Fruit fly (Drosophila melanogaster) whole organism, embryonic: ENCODE results near the gene CG14120.

Source experiments
- Bdp1 ChIP-seq: fragments of 200-800 bp; sonication (Bioruptor generic); optimal IDR thresholded peaks from 3 replicates; lab custom pipeline; 2016; ENCODE audit warnings: missing biosample characterization, missing genetic modification characterization
- CG10209 ChIP-seq: fragments of 200-800 bp; sonication (Bioruptor generic); optimal IDR thresholded peaks from 3 replicates; lab custom pipeline; 2017; ENCODE audit warnings: missing biosample characterization, mild to moderate bottlenecking, missing genetic modification characterization, missing genetic modification reagents
- CG10366 ChIP-seq: fragments of 200-800 bp; sonication (Bioruptor generic); IDR thresholded peaks from 2 replicates; pipeline ENCODE4 v1.3.6; 2022; ENCODE audit warnings: missing biosample characterization, missing genetic modification characterization
- CG11560 ChIP-seq: fragments of 200-800 bp; sonication (Bioruptor generic); IDR thresholded peaks from 3 replicates; pipeline ENCODE4 v1.3.6; 2022; ENCODE audit warnings: missing biosample characterization, missing genetic modification characterization
- CG13624 ChIP-seq: fragments of 200-800 bp; sonication (Bioruptor generic); optimal IDR thresholded peaks from 2 replicates; lab custom pipeline; 2016; ENCODE audit warnings: missing biosample characterization, missing genetic modification characterization
- CG16863 ChIP-seq: fragments of 200-800 bp; sonication (Bioruptor generic); optimal IDR thresholded peaks from 3 replicates; lab custom pipeline; 2016; ENCODE audit warnings: missing biosample characterization, missing genetic modification characterization
- CG2875 ChIP-seq: fragments of 200-800 bp; sonication (Bioruptor generic); optimal IDR thresholded peaks from 2 replicates; lab custom pipeline; 2017; ENCODE audit warnings: missing biosample characterization, mild to moderate bottlenecking, missing genetic modification characterization, missing genetic modification reagents
- CG34376 ChIP-seq: fragments of 200-800 bp; sonication (Bioruptor generic); optimal IDR thresholded peaks from 2 replicates; lab custom pipeline; 2018; ENCODE audit warnings: missing biosample characterization, mild to moderate bottlenecking, missing genetic modification characterization
- CG4360 ChIP-seq: fragments of 200-800 bp; sonication (Bioruptor generic); IDR thresholded peaks from 2 replicates; pipeline ENCODE4 v1.3.6; 2022; ENCODE audit warnings: missing biosample characterization, missing genetic modification characterization
- CG4424 ChIP-seq: fragments of 200-800 bp; sonication (Bioruptor generic); optimal IDR thresholded peaks from 3 replicates; lab custom pipeline; 2016; ENCODE audit warnings: missing biosample characterization, missing genetic modification characterization
- CG6654 ChIP-seq: fragments of 200-800 bp; sonication (Bioruptor generic); optimal IDR thresholded peaks from 2 replicates; lab custom pipeline; 2017; ENCODE audit warnings: missing biosample characterization, mild to moderate bottlenecking, missing genetic modification characterization
- CG7556 ChIP-seq: fragments of 200-800 bp; sonication (Bioruptor generic); optimal IDR thresholded peaks from 2 replicates; lab custom pipeline; 2017; ENCODE audit warnings: missing biosample characterization, mild to moderate bottlenecking, missing genetic modification characterization
- CG7839 ChIP-seq: fragments of 200-800 bp; sonication (Bioruptor generic); optimal IDR thresholded peaks from 3 replicates; lab custom pipeline; 2018; ENCODE audit warnings: missing biosample characterization, mild to moderate bottlenecking, missing genetic modification characterization, moderate library complexity
- CG7928 ChIP-seq: fragments of 200-800 bp; sonication (Bioruptor generic); optimal IDR thresholded peaks from 2 replicates; lab custom pipeline; 2017; ENCODE audit warnings: missing biosample characterization, mild to moderate bottlenecking, missing genetic modification characterization
- CG8290 ChIP-seq, 3 experiments: fragments of 200-800 bp; sonication (Bioruptor generic); optimal IDR thresholded peaks; 2 replicates each; lab custom pipeline; 2016 to 2019; ENCODE audit warnings: missing biosample characterization in 3 of 3, missing genetic modification characterization in 3 of 3, mild to moderate bottlenecking in 2 of 3, moderate library complexity in 1 of 3
- CG9876 ChIP-seq: fragments of 200-800 bp; sonication (Bioruptor generic); optimal IDR thresholded peaks from 2 replicates; lab custom pipeline; 2016; ENCODE audit warnings: missing biosample characterization, missing genetic modification characterization
- CTCF ChIP-seq: fragments of 200-800 bp; sonication (Bioruptor generic); optimal IDR thresholded peaks from 2 replicates; lab custom pipeline; 2017; ENCODE audit warnings: missing biosample characterization, mild to moderate bottlenecking, missing genetic modification characterization, moderate library complexity
- Ets65A ChIP-seq: fragments of 200-800 bp; sonication (Bioruptor generic); peaks from one replicate; lab custom pipeline; 2016; ENCODE audit warnings: missing biosample characterization, missing genetic modification characterization
- Mad ChIP-seq: fragments of 200-800 bp; sonication (Bioruptor generic); optimal IDR thresholded peaks from 2 replicates; lab custom pipeline; 2016; ENCODE audit warnings: missing biosample characterization, missing genetic modification characterization
- Med ChIP-seq: fragments of 200-800 bp; sonication (Bioruptor generic); peaks from one replicate; lab custom pipeline; 2016; ENCODE audit warnings: missing biosample characterization, missing genetic modification characterization, mild to moderate bottlenecking, inconsistent platforms, moderate library complexity
- Myb ChIP-seq: fragments of 200-800 bp; sonication (Bioruptor generic); optimal IDR thresholded peaks from 2 replicates; lab custom pipeline; 2016; ENCODE audit warnings: missing biosample characterization, missing genetic modification characterization
- Neu2 ChIP-seq: fragments of 200-800 bp; sonication (Bioruptor generic); optimal IDR thresholded peaks from 3 replicates; lab custom pipeline; 2016; ENCODE audit warnings: missing biosample characterization, missing genetic modification characterization, borderline replicate concordance
- Pdp1 ChIP-seq, 2 experiments: fragments of 200-800 bp; sonication (Bioruptor generic); optimal IDR thresholded peaks; 3 replicates each; lab custom pipeline; 2016; ENCODE audit warnings: missing biosample characterization in 2 of 2, missing genetic modification characterization in 2 of 2, mild to moderate bottlenecking in 1 of 2, moderate library complexity in 1 of 2
- Poxn ChIP-seq: fragments of 200-800 bp; sonication (Bioruptor generic); IDR thresholded peaks from 2 replicates; pipeline ENCODE4 v1.3.6; 2022; ENCODE audit warnings: missing biosample characterization, missing genetic modification characterization
- Side ChIP-seq: fragments of 200-800 bp; sonication (Bioruptor generic); optimal IDR thresholded peaks from 2 replicates; lab custom pipeline; 2016; ENCODE audit warnings: missing biosample characterization, missing genetic modification characterization
- Spps ChIP-seq: fragments of 200-800 bp; sonication (Bioruptor generic); optimal IDR thresholded peaks from 2 replicates; lab custom pipeline; 2018; ENCODE audit warnings: missing biosample characterization, mild to moderate bottlenecking, missing genetic modification characterization
- Usf ChIP-seq: fragments of 200-800 bp; sonication (Bioruptor generic); optimal IDR thresholded peaks from 2 replicates; lab custom pipeline; 2017; ENCODE audit warnings: missing genotype, missing biosample characterization, missing genetic modification characterization
- Vsx1 ChIP-seq: fragments of 200-800 bp; sonication (Bioruptor generic); optimal IDR thresholded peaks from 2 replicates; lab custom pipeline; 2017; ENCODE audit warnings: missing biosample characterization, mild to moderate bottlenecking, missing genetic modification characterization, missing genetic modification reagents
- ato ChIP-seq: fragments of 200-800 bp; sonication (Bioruptor generic); IDR thresholded peaks from 2 replicates; pipeline ENCODE4 v1.3.6; 2022; ENCODE audit warnings: missing biosample characterization, missing genetic modification characterization; ENCODE audit not compliant: partially characterized antibody
- bsh ChIP-seq, 2 experiments: fragments of 200-800 bp; sonication (Bioruptor generic); optimal IDR thresholded peaks; 2 replicates each; lab custom pipeline; 2017 to 2018; ENCODE audit warnings: mild to moderate bottlenecking in 2 of 2, missing biosample characterization in 2 of 2, missing genetic modification characterization in 2 of 2, moderate library complexity in 1 of 2
- cg ChIP-seq: fragments of 200-800 bp; sonication (Bioruptor generic); optimal IDR thresholded peaks from 3 replicates; lab custom pipeline; 2019; ENCODE audit warnings: missing biosample characterization, mild to moderate bottlenecking, missing genetic modification characterization, moderate library complexity
- chinmo ChIP-seq: fragments of 200-800 bp; sonication (Bioruptor generic); IDR thresholded peaks from 4 replicates; pipeline ENCODE4 v1.3.6; 2022; ENCODE audit warnings: missing biosample characterization, missing genetic modification characterization; ENCODE audit not compliant: partially characterized antibody
- chm ChIP-seq: fragments of 200-800 bp; sonication (Bioruptor generic); IDR thresholded peaks from 2 replicates; pipeline ENCODE4 v1.3.6; 2022; ENCODE audit warnings: missing biosample characterization, missing genetic modification characterization
- cwo ChIP-seq: fragments of 200-800 bp; sonication (Bioruptor generic); optimal IDR thresholded peaks from 3 replicates; lab custom pipeline; 2017; ENCODE audit warnings: missing biosample characterization, missing genetic modification characterization, mild to moderate bottlenecking, moderate library complexity, missing genetic modification reagents
- ham ChIP-seq: fragments of 200-800 bp; sonication (Bioruptor generic); IDR thresholded peaks from 2 replicates; pipeline ENCODE4 v1.3.6; 2022; ENCODE audit warnings: missing biosample characterization, missing genetic modification characterization
- inv ChIP-seq: fragments of 200-800 bp; sonication (Bioruptor generic); IDR thresholded peaks from 2 replicates; pipeline ENCODE4 v1.3.6; 2022; ENCODE audit warnings: missing biosample characterization, missing genetic modification characterization; ENCODE audit not compliant: partially characterized antibody
- lmd ChIP-seq: fragments of 200-800 bp; sonication (Bioruptor generic); IDR thresholded peaks from 2 replicates; pipeline ENCODE4 v1.3.6; 2022; ENCODE audit warnings: missing biosample characterization, missing genetic modification characterization
- maf-S ChIP-seq: fragments of 200-800 bp; sonication (Bioruptor generic); optimal IDR thresholded peaks from 2 replicates; lab custom pipeline; 2016; ENCODE audit warnings: missing biosample characterization, missing genetic modification characterization
- mirr ChIP-seq: fragments of 200-800 bp; sonication (Bioruptor generic); optimal IDR thresholded peaks from 3 replicates; lab custom pipeline; 2018; ENCODE audit warnings: missing biosample characterization, mild to moderate bottlenecking, missing genetic modification characterization
- otp ChIP-seq: fragments of 200-800 bp; sonication (Bioruptor generic); IDR thresholded peaks from 3 replicates; pipeline ENCODE4, ENCODE4 v1.3.6; 2022; ENCODE audit warnings: missing biosample characterization, missing genetic modification characterization
- pho ChIP-seq: fragments of 200-800 bp; sonication (Bioruptor generic); optimal IDR thresholded peaks from 2 replicates; lab custom pipeline; 2016; ENCODE audit warnings: missing biosample characterization, missing genetic modification characterization
- ro ChIP-seq: fragments of 200-800 bp; sonication (Bioruptor generic); IDR thresholded peaks from 2 replicates; pipeline ENCODE4 v1.3.6; 2022; ENCODE audit warnings: missing biosample characterization, missing genetic modification characterization
- salm ChIP-seq: fragments of 200-800 bp; sonication (Bioruptor generic); optimal IDR thresholded peaks from 2 replicates; lab custom pipeline; 2018; ENCODE audit warnings: missing biosample characterization, mild to moderate bottlenecking, missing genetic modification characterization
- sens ChIP-seq: fragments of 200-800 bp; sonication (Bioruptor generic); peaks from one replicate; lab custom pipeline; 2016; ENCODE audit warnings: missing biosample characterization, missing genetic modification characterization
- sens-2 ChIP-seq: fragments of 200-800 bp; sonication (Bioruptor generic); IDR thresholded peaks from 2 replicates; pipeline ENCODE4 v1.3.6; 2022; ENCODE audit warnings: missing biosample characterization, missing genetic modification characterization
- stwl ChIP-seq: fragments of 200-800 bp; sonication (Bioruptor generic); optimal IDR thresholded peaks from 3 replicates; lab custom pipeline; 2018; ENCODE audit warnings: missing biosample characterization, mild to moderate bottlenecking, missing genetic modification characterization, moderate library complexity
- sug ChIP-seq: fragments of 200-800 bp; optimal IDR thresholded peaks from 2 replicates; lab custom pipeline; 2019; ENCODE audit warnings: missing biosample characterization, mild to moderate bottlenecking, missing genetic modification characterization, moderate library complexity
- zen2 ChIP-seq: fragments of 200-800 bp; sonication (Bioruptor generic); IDR thresholded peaks from 3 replicates; pipeline ENCODE4 v1.3.6; 2022; ENCODE audit warnings: missing biosample characterization, missing genetic modification characterization; ENCODE audit not compliant: partially characterized antibody

CG14120 gene

dm6 chr3L:12835511-12836479, 49.0 kb upstream of the CG14120 start (continued):
- TF ChIP-seq Vsx1 (peak; percentile 8), CG16863 (GFP tag; lab: Kevin White, UChicago) (no peak), stwl (tag; lab: Kevin White, UChicago) (peak; percentile 24), cg (GFP tag; lab: Kevin White, UChicago) (no peak), Neu2 (GFP tag; lab: Kevin White, UChicago) (no peak), CG4424 (GFP tag; lab: Kevin White, UChicago) (no peak), zen2 (no peak), Spps (tag; lab: Kevin White, UChicago) (peak; percentile 12), CG10209 (GFP tag; lab: Kevin White, UChicago) (peak; percentile 7), ham (no peak), bsh (GFP tag; optimal IDR thresholded peaks at IDR 0.05; lab: Kevin White, UChicago) (peak in 1 of 2 experiments; percentile 9), otp (GFP tag; lab: Robert Waterston, UW) (0 out of 3 replicates have a peak, but pooled peaks have one; percentile 28), pho (GFP tag; lab: Kevin White, UChicago) (no peak), ro (GFP tag; lab: Robert Waterston, UW) (no peak), CG7839 (tag; lab: Kevin White, UChicago) (no peak), maf-S (GFP tag; lab: Kevin White, UChicago) (no peak), CG13624 (GFP tag; lab: Kevin White, UChicago) (no peak), sens-2 (GFP tag; lab: Robert Waterston, UW) (no peak), sens (GFP tag; lab: Kevin White, UChicago) (peak; percentile 50), chinmo (GFP tag; lab: Robert Waterston, UW) (0 out of 4 replicates have a peak, but pooled peaks have one; percentile 27), Usf (GFP tag; lab: Kevin White, UChicago) (no peak), inv (GFP tag; lab: Robert Waterston, UW) (no peak), CG6654 (GFP tag; lab: Kevin White, UChicago) (peak; percentile 98), salm (no peak), cwo (GFP tag; lab: Kevin White, UChicago) (peak; percentile 9), CG9876 (GFP tag; lab: Kevin White, UChicago) (no peak), Poxn (GFP tag; lab: Robert Waterston, UW) (no peak), CG8290 (GFP tag; optimal IDR thresholded peaks at IDR 0.05; lab: Kevin White, UChicago) (no peak), CG8290 (tag; optimal IDR thresholded peaks at IDR 0.05; lab: Kevin White, UChicago) (peak in 1 of 2 experiments; percentile 71), Mad (GFP tag; lab: Kevin White, UChicago) (no peak), mirr (peak; percentile 50), CG11560 (tag; lab: Robert Waterston, UW) (no peak), CG7556 (no peak)
- TF ChIP-seq, all 482 proteins: peak for 61

dm6 chr3L:12837196-12837720, 47.6 kb upstream of the CG14120 start:
- TF ChIP-seq sens (GFP tag; lab: Kevin White, UChicago) (peak; percentile 16), Myb (GFP tag; lab: Kevin White, UChicago) (no peak), CG7928 (GFP tag; lab: Kevin White, UChicago) (no peak), ato (GFP tag; lab: Robert Waterston, UW) (no peak), Side (no peak), sug (tag; lab: Kevin White, UChicago) (peak; percentile 56), CG4360 (no peak), CTCF (GFP tag; lab: Kevin White, UChicago) (peak; percentile 19), lmd (no peak), Pdp1 (GFP tag; optimal IDR thresholded peaks at IDR 0.05; lab: Kevin White, UChicago) (peak in 1 of 2 experiments; percentile 66), chm (GFP tag; lab: Robert Waterston, UW) (no peak), Med (GFP tag; lab: Kevin White, UChicago) (peak; percentile 1), CG10366 (no peak), CG2875 (GFP tag; lab: Kevin White, UChicago) (no peak), Ets65A (GFP tag; lab: Kevin White, UChicago) (peak; percentile 52), Vsx1 (no peak), Bdp1 (GFP tag; lab: Kevin White, UChicago) (no peak), CG34376 (GFP tag; lab: Kevin White, UChicago) (peak; percentile 82)
